Worm (Caenorhabditis elegans): ENCODE measurements around the gene ZK673.5.

ZK673.5 gene

ce11 chrII:10501578-10501977, 40.3 kb downstream of the ZK673.5 start:
- TF ChIP-seq ceh-18 (tag; optimal IDR thresholded peaks at IDR 0.05) (peak; percentile 22), pax-1 (tag; optimal IDR thresholded peaks at IDR 0.05) (no peak), ceh-31 (tag; optimal IDR thresholded peaks at IDR 0.05) (peak; percentile 28), nfya-1 (tag; optimal IDR thresholded peaks at IDR 0.05) (peak; percentile 25), rnt-1 (tag; optimal IDR thresholded peaks at IDR 0.05) (peak; percentile 44), F13H6.1 (tag; optimal IDR thresholded peaks at IDR 0.05) (peak; percentile 3), ref-2 (tag; optimal IDR thresholded peaks at IDR 0.05) (no peak)

ce11 chrII:10502491-10503063, 41.3 kb downstream of the ZK673.5 start, which contains the start of gene myrf-1:
Gene myrf-1, minus strand, starts transcription at chrII:10502541.
- TF ChIP-seq dve-1 (tag; optimal IDR thresholded peaks at IDR 0.05), result peak; percentile 18
- TF ChIP-seq pag-3 (tag; optimal IDR thresholded peaks at IDR 0.05; ENCODE audit: borderline replicate concordance), result peak; percentile 8
- TF ChIP-seq dmd-4 (tag; optimal IDR thresholded peaks at IDR 0.05; ENCODE audit: borderline replicate concordance), result no peak
- TF ChIP-seq ceh-45 (GFP tag; IDR thresholded peaks at IDR 0.05), result no peak
- peak; percentile 88 for TF ChIP-seq pros-1 (tag; optimal IDR thresholded peaks at IDR 0.05)
- TF ChIP-seq eyg-1 (tag; optimal IDR thresholded peaks at IDR 0.05), result no peak
- peak; percentile 56 for TF ChIP-seq ets-4 (tag; optimal IDR thresholded peaks at IDR 0.05)
- peak; percentile 15 for TF ChIP-seq unc-55 (GFP tag; optimal IDR thresholded peaks at IDR 0.05)
- TF ChIP-seq fkh-10 (GFP tag; optimal IDR thresholded peaks at IDR 0.05), result no peak
- TF ChIP-seq F13H6.1 (tag; optimal IDR thresholded peaks at IDR 0.05), result peak; percentile 77
- TF ChIP-seq ceh-18 (tag; optimal IDR thresholded peaks at IDR 0.05), result peak; percentile 89
- peak; percentile 17 for TF ChIP-seq elt-2 (tag; optimal IDR thresholded peaks at IDR 0.05)
- TF ChIP-seq ceh-31 (tag; optimal IDR thresholded peaks at IDR 0.05), result peak; percentile 88
- TF ChIP-seq hlh-8 (tag; optimal IDR thresholded peaks at IDR 0.05), result peak; percentile 44
- peak; percentile 6 for TF ChIP-seq madf-2 (tag; optimal IDR thresholded peaks at IDR 0.05)
- TF ChIP-seq K02D7.2 (tag; optimal IDR thresholded peaks at IDR 0.05), result no peak
- TF ChIP-seq pha-4 (tag; optimal IDR thresholded peaks at IDR 0.05), result no peak
- TF ChIP-seq zip-5 (tag; optimal IDR thresholded peaks at IDR 0.05), result no peak
- TF ChIP-seq pax-1 (tag; optimal IDR thresholded peaks at IDR 0.05), result no peak
- TF ChIP-seq elt-4 (tag; optimal IDR thresholded peaks at IDR 0.05), result no peak
- TF ChIP-seq unc-42 (tag; optimal IDR thresholded peaks at IDR 0.05), result peak; percentile 70
- no peak for TF ChIP-seq sox-2 (GFP tag; IDR thresholded peaks at IDR 0.05)
- peak; percentile 55 for TF ChIP-seq hlh-30 (tag; optimal IDR thresholded peaks at IDR 0.05; ENCODE audit: insufficient read depth)
- peak; percentile 59 for TF ChIP-seq fkh-6 (tag; optimal IDR thresholded peaks at IDR 0.05)
- peak; percentile 35 for TF ChIP-seq tbx-7 (tag; optimal IDR thresholded peaks at IDR 0.05)
- TF ChIP-seq ceh-30 (tag; optimal IDR thresholded peaks at IDR 0.05), result no peak
- peak; percentile 45 for TF ChIP-seq ceh-2 (tag; optimal IDR thresholded peaks at IDR 0.05)
- no peak for TF ChIP-seq unc-3 (GFP tag; conservative IDR thresholded peaks at IDR 0.05)
- no peak for TF ChIP-seq unc-3 (tag; optimal IDR thresholded peaks at IDR 0.05)
- no peak for TF ChIP-seq pha-2 (tag; optimal IDR thresholded peaks at IDR 0.05)
- peak; percentile 80 for TF ChIP-seq pqm-1 (tag; optimal IDR thresholded peaks at IDR 0.05)
- TF ChIP-seq lin-11 (tag; optimal IDR thresholded peaks at IDR 0.05), result peak; percentile 28
- TF ChIP-seq hlh-13 (GFP tag; optimal IDR thresholded peaks at IDR 0.05), result no peak
- TF ChIP-seq gmeb-2 (tag; optimal IDR thresholded peaks at IDR 0.05), result no peak
- no peak for TF ChIP-seq lim-6 (tag; optimal IDR thresholded peaks at IDR 0.05)
- no peak for TF ChIP-seq odd-2 (tag; optimal IDR thresholded peaks at IDR 0.05)
- TF ChIP-seq syd-9 (tag; optimal IDR thresholded peaks at IDR 0.05), result peak; percentile 70
- peak; percentile 59 for TF ChIP-seq sdc-2 (tag; optimal IDR thresholded peaks at IDR 0.05)
- no peak for TF ChIP-seq pat-9 (tag; optimal IDR thresholded peaks at IDR 0.05)
- no peak for TF ChIP-seq nhr-11 (tag; optimal IDR thresholded peaks at IDR 0.05)
- TF ChIP-seq ceh-9 (tag; optimal IDR thresholded peaks at IDR 0.05), result no peak
- TF ChIP-seq K09A11.1 (tag; optimal IDR thresholded peaks at IDR 0.05; ENCODE audit: insufficient read depth), result peak; percentile 63
- TF ChIP-seq nhr-232 (tag; optimal IDR thresholded peaks at IDR 0.05), result peak; percentile 40
- no peak for TF ChIP-seq sox-4 (tag; optimal IDR thresholded peaks at IDR 0.05)
- no peak for TF ChIP-seq ama-1 (optimal IDR thresholded peaks at IDR 0.05)
- no peak for TF ChIP-seq T23F11.4 (GFP tag; optimal IDR thresholded peaks at IDR 0.05)
- TF ChIP-seq hlh-6 (tag; optimal IDR thresholded peaks at IDR 0.05), result no peak
- TF ChIP-seq ztf-16 (tag; optimal IDR thresholded peaks at IDR 0.05), result no peak
